Worm (Caenorhabditis elegans) whole organism, mixed stage, embryonic: Measurements from ENCODE around the gene droe-8.

ENCODE experiments used
- M03D4.4 ChIP-seq: sonication (generic microtip); optimal IDR thresholded peaks from 2 replicates; lab custom pipeline; 2017; ENCODE audit warnings: mild to moderate bottlenecking, missing genetic modification characterization, missing compliant biosample characterization
- bed-3 ChIP-seq: fragments of 200-800 bp; sonication (Bioruptor generic); optimal IDR thresholded peaks from 3 replicates; lab custom pipeline; 2018; ENCODE audit warnings: mild to moderate bottlenecking, missing genetic modification characterization, moderate library complexity, missing compliant biosample characterization
- blmp-1 ChIP-seq: fragments of 150-350 bp; optimal IDR thresholded peaks from 2 replicates; lab custom pipeline; 2014; ENCODE audit warnings: missing biosample characterization, missing genetic modification characterization
- ceh-39 ChIP-seq: fragments of 150-350 bp; optimal IDR thresholded peaks from 2 replicates; lab custom pipeline; 2014; ENCODE audit warnings: missing biosample characterization, missing genetic modification characterization
- ceh-83 ChIP-seq: fragments of 200-800 bp; sonication (Bioruptor generic); optimal IDR thresholded peaks from 2 replicates; lab custom pipeline; 2018; ENCODE audit warnings: mild to moderate bottlenecking, missing genetic modification characterization, missing compliant biosample characterization
- ces-1 ChIP-seq: fragments of 150-350 bp; optimal IDR thresholded peaks from 2 replicates; lab custom pipeline; 2014; ENCODE audit warnings: missing biosample characterization, missing genetic modification reagents, missing genetic modification characterization
- cnd-1 ChIP-seq: fragments of 200-800 bp; sonication (Bioruptor generic); optimal IDR thresholded peaks from 2 replicates; lab custom pipeline; 2018; ENCODE audit warnings: mild to moderate bottlenecking, missing genetic modification characterization, missing compliant biosample characterization
- drap-1 ChIP-seq: fragments of 200-800 bp; sonication (Bioruptor generic); optimal IDR thresholded peaks from 3 replicates; lab custom pipeline; 2018; ENCODE audit warnings: mild to moderate bottlenecking, missing genetic modification characterization, missing compliant biosample characterization
- elt-1 ChIP-seq: sonication (generic microtip); optimal IDR thresholded peaks from 2 replicates; lab custom pipeline; 2017; ENCODE audit warnings: missing genetic modification characterization, mild to moderate bottlenecking, missing compliant biosample characterization, antibody characterized with exemption, moderate library complexity, borderline replicate concordance; ENCODE audit not compliant: insufficient read depth
- elt-3 ChIP-seq: fragments of 150-350 bp; optimal IDR thresholded peaks from 2 replicates; lab custom pipeline; 2014; ENCODE audit warnings: missing biosample characterization, missing genetic modification characterization
- flh-1 ChIP-seq: fragments of 200-800 bp; sonication (Bioruptor generic); optimal IDR thresholded peaks from 2 replicates; lab custom pipeline; 2018; ENCODE audit warnings: mild to moderate bottlenecking, missing genetic modification characterization, moderate library complexity, missing compliant biosample characterization
- hlh-1 ChIP-seq: fragments of 150-350 bp; optimal IDR thresholded peaks from 2 replicates; lab custom pipeline; 2014; ENCODE audit warnings: missing biosample characterization, missing genetic modification reagents, missing genetic modification characterization
- lin-13 ChIP-seq: fragments of 150-350 bp; optimal IDR thresholded peaks from 2 replicates; lab custom pipeline; 2014; ENCODE audit warnings: missing biosample characterization, missing genetic modification characterization
- lin-32 ChIP-seq: fragments of 200-800 bp; sonication (Bioruptor generic); optimal IDR thresholded peaks from 2 replicates; lab custom pipeline; 2018; ENCODE audit warnings: mild to moderate bottlenecking, missing genetic modification characterization, missing compliant biosample characterization
- lsy-2 ChIP-seq: fragments of 150-350 bp; optimal IDR thresholded peaks from 2 replicates; lab custom pipeline; 2014; ENCODE audit warnings: missing biosample characterization, missing genetic modification characterization
- mab-5 ChIP-seq: fragments of 150-350 bp; optimal IDR thresholded peaks from 2 replicates; lab custom pipeline; 2014; ENCODE audit warnings: missing biosample characterization, missing genetic modification characterization
- mep-1 ChIP-seq: fragments of 150-350 bp; optimal IDR thresholded peaks from 2 replicates; lab custom pipeline; 2017; ENCODE audit warnings: missing biosample characterization, missing genetic modification reagents, missing genetic modification characterization, inconsistent platforms
- mls-2 ChIP-seq: sonication (generic microtip); optimal IDR thresholded peaks from 2 replicates; lab custom pipeline; 2016; ENCODE audit warnings: mild to moderate bottlenecking, missing genetic modification characterization, moderate library complexity, missing compliant biosample characterization
- nhr-12 ChIP-seq: fragments of 150-350 bp; optimal IDR thresholded peaks from 2 replicates; lab custom pipeline; 2014; ENCODE audit warnings: missing biosample characterization, missing genetic modification characterization
- nhr-2 ChIP-seq: fragments of 150-350 bp; optimal IDR thresholded peaks from 2 replicates; lab custom pipeline; 2014; ENCODE audit warnings: missing biosample characterization, missing genetic modification characterization
- nhr-237 ChIP-seq: fragments of 150-350 bp; optimal IDR thresholded peaks from 2 replicates; lab custom pipeline; 2014; ENCODE audit warnings: missing biosample characterization, missing genetic modification characterization
- nhr-28 ChIP-seq: fragments of 150-350 bp; optimal IDR thresholded peaks from 2 replicates; lab custom pipeline; 2014; ENCODE audit warnings: missing biosample characterization, missing genetic modification characterization
- nhr-76 ChIP-seq: sonication (generic microtip); optimal IDR thresholded peaks from 2 replicates; lab custom pipeline; 2017; ENCODE audit warnings: missing biosample characterization, missing genetic modification characterization
- pha-4 ChIP-seq: fragments of 150-350 bp; optimal IDR thresholded peaks from 2 replicates; lab custom pipeline; 2018; ENCODE audit warnings: missing biosample characterization, missing genetic modification reagents, missing genetic modification characterization
- sem-2 ChIP-seq: fragments of 200-800 bp; sonication (Bioruptor generic); optimal IDR thresholded peaks from 2 replicates; lab custom pipeline; 2018; ENCODE audit warnings: mild to moderate bottlenecking, missing genetic modification characterization, missing compliant biosample characterization
- snpc-4 ChIP-seq: fragments of 150-350 bp; optimal IDR thresholded peaks from 2 replicates; lab custom pipeline; 2014; ENCODE audit warnings: missing biosample characterization, missing genetic modification characterization
- sptf-1 ChIP-seq: sonication (generic microtip); optimal IDR thresholded peaks from 2 replicates; lab custom pipeline; 2017; ENCODE audit warnings: mild to moderate bottlenecking, missing genetic modification characterization, moderate library complexity, missing compliant biosample characterization
- unc-120 ChIP-seq: sonication (generic microtip); optimal IDR thresholded peaks from 2 replicates; lab custom pipeline; 2017; ENCODE audit warnings: missing genetic modification characterization, missing compliant biosample characterization; ENCODE audit not compliant: poor library complexity, severe bottlenecking
- unc-39 ChIP-seq: fragments of 150-350 bp; optimal IDR thresholded peaks from 2 replicates; lab custom pipeline; 2014; ENCODE audit warnings: missing biosample characterization, missing genetic modification characterization
- unc-62 ChIP-seq: fragments of 150-350 bp; optimal IDR thresholded peaks from 2 replicates; lab custom pipeline; 2014; ENCODE audit warnings: missing biosample characterization, missing genetic modification reagents, missing genetic modification characterization
- zip-8 ChIP-seq: fragments of 150-350 bp; optimal IDR thresholded peaks from 2 replicates; lab custom pipeline; 2014; ENCODE audit warnings: missing biosample characterization, missing genetic modification characterization
- ztf-11 ChIP-seq: fragments of 150-350 bp; optimal IDR thresholded peaks from 2 replicates; lab custom pipeline; 2014; ENCODE audit warnings: missing biosample characterization, missing genetic modification characterization

The droe-8 gene

DNA sequence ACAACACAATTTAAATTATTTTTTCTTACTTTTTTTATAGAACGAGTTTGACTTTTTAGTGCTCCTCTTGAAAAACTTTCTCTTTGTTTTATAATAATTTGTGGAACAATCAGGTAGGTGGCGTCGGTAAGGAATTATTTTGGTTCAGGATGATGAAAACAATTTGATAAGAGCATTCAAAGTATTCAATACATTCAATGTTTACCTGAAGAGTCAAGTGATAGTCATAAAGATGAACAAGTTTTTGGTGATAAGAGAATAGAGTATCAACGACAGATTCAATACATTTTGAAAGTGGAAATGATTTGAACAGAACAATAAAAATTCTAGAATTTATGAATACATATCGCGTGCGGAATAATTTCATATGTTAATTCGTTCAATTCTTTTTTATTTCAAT lies 41.2 kb downstream of the droe-8 start:
- TF ChIP-seq zip-8 (tag; lab: Kevin White, UChicago): no peak
- no peak for TF ChIP-seq blmp-1 (tag; lab: Kevin White, UChicago)
- no peak for TF ChIP-seq elt-1 (tag; lab: Kevin White, UChicago)
- no peak for TF ChIP-seq nhr-12 (tag; lab: Kevin White, UChicago)
- TF ChIP-seq lsy-2 (tag; lab: Kevin White, UChicago): no peak
- no peak for TF ChIP-seq M03D4.4
- no peak for TF ChIP-seq mls-2 (tag; lab: Kevin White, UChicago)
- no peak for TF ChIP-seq cnd-1 (tag; lab: Kevin White, UChicago)
- TF ChIP-seq unc-39 (tag; lab: Kevin White, UChicago): no peak
- TF ChIP-seq mep-1 (tag; lab: Kevin White, UChicago): no peak
- TF ChIP-seq pha-4 (tag; lab: Kevin White, UChicago): no peak
- no peak for TF ChIP-seq nhr-76 (tag; lab: Kevin White, UChicago)
- TF ChIP-seq ceh-39 (tag; lab: Kevin White, UChicago): no peak
- no peak for TF ChIP-seq ces-1 (GFP tag; lab: Kevin White, UChicago)
- TF ChIP-seq sptf-1 (tag; lab: Kevin White, UChicago): no peak
- TF ChIP-seq nhr-2 (tag; lab: Kevin White, UChicago): no peak

DNA sequence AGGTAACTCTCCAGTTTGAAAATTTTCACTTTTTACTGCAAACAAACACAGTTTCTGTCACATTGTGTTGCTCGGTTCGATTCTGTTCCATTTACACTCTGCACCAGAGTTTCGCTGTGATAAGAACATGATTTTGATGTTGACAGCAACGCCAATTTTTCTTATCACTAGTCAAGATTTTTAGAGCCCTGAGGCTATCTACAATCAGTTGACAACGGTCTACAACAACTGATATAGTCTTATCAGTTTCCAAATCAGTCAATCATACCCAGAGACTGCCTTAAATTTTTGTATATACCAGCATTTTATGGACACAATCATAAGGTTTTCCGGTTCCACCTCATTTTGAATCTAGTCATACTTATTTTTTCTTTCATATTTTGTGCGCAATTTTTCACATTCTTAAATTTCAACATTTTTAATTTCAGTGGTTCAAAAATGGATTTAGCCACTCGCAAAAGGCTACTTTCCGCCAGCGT lies 42.2 kb downstream of the droe-8 start, which contains the start of gene B0507.3:
Gene B0507.3 (plus strand): TSS at position 429 of the 479 bp plus-strand sequence.
- no peak for TF ChIP-seq lin-13 (tag; lab: Kevin White, UChicago)
- no peak for TF ChIP-seq bed-3 (GFP tag; lab: Kevin White, UChicago)
- no peak for TF ChIP-seq snpc-4 (tag; lab: Kevin White, UChicago)
- no peak for TF ChIP-seq mab-5
- no peak for TF ChIP-seq ceh-39 (tag; lab: Kevin White, UChicago)
- no peak for TF ChIP-seq cnd-1 (tag; lab: Kevin White, UChicago)
- no peak for TF ChIP-seq nhr-28 (tag; lab: Kevin White, UChicago)
- TF ChIP-seq nhr-237: no peak
- TF ChIP-seq flh-1 (GFP tag; lab: Kevin White, UChicago): no peak
- TF ChIP-seq nhr-2 (tag; lab: Kevin White, UChicago): no peak
- no peak for TF ChIP-seq lsy-2 (tag; lab: Kevin White, UChicago)
- TF ChIP-seq elt-1 (tag; lab: Kevin White, UChicago): no peak
- no peak for TF ChIP-seq nhr-76 (tag; lab: Kevin White, UChicago)
- TF ChIP-seq lin-32 (GFP tag; lab: Kevin White, UChicago): no peak
- no peak for TF ChIP-seq drap-1 (GFP tag; lab: Kevin White, UChicago)
- TF ChIP-seq hlh-1 (tag; lab: Kevin White, UChicago): no peak
- no peak for TF ChIP-seq ceh-83
- no peak for TF ChIP-seq blmp-1 (tag; lab: Kevin White, UChicago)
- no peak for TF ChIP-seq unc-39 (tag; lab: Kevin White, UChicago)

- TF ChIP-seq flh-1 (GFP tag; lab: Kevin White, UChicago) (no peak), ceh-83 (no peak), unc-120 (no peak), nhr-76 (tag; lab: Kevin White, UChicago) (no peak), cnd-1 (tag; lab: Kevin White, UChicago) (no peak), unc-39 (tag; lab: Kevin White, UChicago) (no peak), pha-4 (tag; lab: Kevin White, UChicago) (no peak), drap-1 (GFP tag; lab: Kevin White, UChicago) (no peak), nhr-12 (tag; lab: Kevin White, UChicago) (no peak), lin-32 (GFP tag; lab: Kevin White, UChicago) (no peak), ztf-11 (tag; lab: Kevin White, UChicago) (no peak), sptf-1 (tag; lab: Kevin White, UChicago) (no peak), nhr-237 (no peak), elt-3 (tag; lab: Kevin White, UChicago) (no peak), ceh-39 (tag; lab: Kevin White, UChicago) (no peak), ces-1 (GFP tag; lab: Kevin White, UChicago) (no peak)
Observed at ce11 chrV:8769154-8769553, 42.8 kb downstream of the droe-8 start.

ce11 chrV:8771599-8771998 lies 45.3 kb downstream of the droe-8 start, which contains the start of gene srx-115:
Gene srx-115, plus strand, starts transcription at chrV:8771899.
- TF ChIP-seq mab-5 (no peak), sem-2 (GFP tag; lab: Kevin White, UChicago) (no peak), unc-39 (tag; lab: Kevin White, UChicago) (no peak), elt-3 (tag; lab: Kevin White, UChicago) (no peak), nhr-237 (no peak), M03D4.4 (no peak), ces-1 (GFP tag; lab: Kevin White, UChicago) (no peak), unc-62 (no peak)
- TF ChIP-seq, all 35 proteins: peak for 0
